Fruit fly (Drosophila melanogaster) whole organism, embryonic: Measurements from ENCODE around the gene CG31122.

Experiments used
- Atf6 ChIP-seq: fragments of 200-800 bp; sonication (Bioruptor generic); IDR thresholded peaks from 2 replicates; pipeline ENCODE4 v1.3.6; 2022; ENCODE audit warnings: missing biosample characterization, missing genetic modification characterization
- CG10147 ChIP-seq: fragments of 200-800 bp; sonication (Bioruptor generic); optimal IDR thresholded peaks from 2 replicates; lab custom pipeline; 2019; ENCODE audit warnings: missing biosample characterization, mild to moderate bottlenecking, missing genetic modification characterization, moderate library complexity
- CG11085 ChIP-seq: fragments of 200-800 bp; sonication (Bioruptor generic); IDR thresholded peaks from 2 replicates; pipeline ENCODE4 v1.3.6; 2022; ENCODE audit warnings: missing biosample characterization, missing genetic modification characterization
- CG11560 ChIP-seq: fragments of 200-800 bp; sonication (Bioruptor generic); IDR thresholded peaks from 3 replicates; pipeline ENCODE4 v1.3.6; 2022; ENCODE audit warnings: missing biosample characterization, missing genetic modification characterization
- CG14860 ChIP-seq: fragments of 200-800 bp; sonication (Bioruptor generic); IDR thresholded peaks from 3 replicates; pipeline ENCODE4 v1.3.6; 2022; ENCODE audit warnings: missing biosample characterization, missing genetic modification characterization; ENCODE audit not compliant: partially characterized antibody
- CG1602 ChIP-seq: fragments of 200-800 bp; sonication (Bioruptor generic); optimal IDR thresholded peaks from 3 replicates; lab custom pipeline; 2016; ENCODE audit warnings: missing biosample characterization, missing genetic modification characterization
- CG16779 ChIP-seq: fragments of 200-800 bp; sonication (Bioruptor generic); IDR thresholded peaks from 2 replicates; pipeline ENCODE4 v1.3.6; 2022; ENCODE audit warnings: missing biosample characterization, missing genetic modification characterization
- CG17568 ChIP-seq: fragments of 200-800 bp; sonication (Bioruptor generic); optimal IDR thresholded peaks from 2 replicates; lab custom pipeline; 2018; ENCODE audit warnings: missing biosample characterization, mild to moderate bottlenecking, missing genetic modification characterization, moderate library complexity
- CG17802 ChIP-seq: fragments of 200-800 bp; sonication (Bioruptor generic); optimal IDR thresholded peaks from 2 replicates; lab custom pipeline; 2018; ENCODE audit warnings: missing biosample characterization, mild to moderate bottlenecking, missing genetic modification characterization, moderate library complexity
- CG2129 ChIP-seq: fragments of 200-800 bp; sonication (Bioruptor generic); IDR thresholded peaks from 2 replicates; pipeline ENCODE4 v1.3.6; 2022; ENCODE audit warnings: missing biosample characterization, missing genetic modification characterization; ENCODE audit not compliant: partially characterized antibody
- CG32532 ChIP-seq: fragments of 200-800 bp; sonication (Bioruptor generic); IDR thresholded peaks from 2 replicates; pipeline ENCODE4 v1.3.6; 2022; ENCODE audit warnings: missing biosample characterization, missing genetic modification characterization
- CG3407 ChIP-seq: fragments of 200-800 bp; sonication (Bioruptor generic); optimal IDR thresholded peaks from 2 replicates; lab custom pipeline; 2018; ENCODE audit warnings: missing biosample characterization, mild to moderate bottlenecking, missing genetic modification characterization
- CG42726 ChIP-seq: fragments of 200-800 bp; sonication (Bioruptor generic); IDR thresholded peaks from 2 replicates; pipeline ENCODE4 v1.3.6; 2022; ENCODE audit warnings: missing biosample characterization, missing genetic modification characterization; ENCODE audit not compliant: partially characterized antibody
- CG4404 ChIP-seq: fragments of 200-800 bp; sonication (Bioruptor generic); IDR thresholded peaks from 2 replicates; pipeline ENCODE4 v1.3.6; 2022; ENCODE audit warnings: missing biosample characterization, missing genetic modification characterization
- CG5245 ChIP-seq: fragments of 200-800 bp; sonication (Bioruptor generic); optimal IDR thresholded peaks from 3 replicates; lab custom pipeline; 2016; ENCODE audit warnings: missing biosample characterization, missing genetic modification characterization
- CG6175 ChIP-seq: fragments of 200-800 bp; sonication (Bioruptor generic); IDR thresholded peaks from 3 replicates; pipeline ENCODE4 v1.3.6; 2022; ENCODE audit warnings: missing biosample characterization, missing genetic modification characterization
- CG6272 ChIP-seq: fragments of 200-800 bp; sonication (Bioruptor generic); IDR thresholded peaks from 2 replicates; pipeline ENCODE4 v1.3.6; 2022; ENCODE audit warnings: missing biosample characterization, missing genetic modification characterization
- CG7372 ChIP-seq: fragments of 200-800 bp; sonication (Bioruptor generic); IDR thresholded peaks from 2 replicates; pipeline ENCODE4 v1.3.6; 2022; ENCODE audit warnings: missing biosample characterization, missing genetic modification characterization
- CG8281 ChIP-seq: fragments of 200-800 bp; sonication (Bioruptor generic); optimal IDR thresholded peaks from 2 replicates; lab custom pipeline; 2018; ENCODE audit warnings: missing biosample characterization, mild to moderate bottlenecking, missing genetic modification characterization, moderate library complexity
- CG8388 ChIP-seq: fragments of 200-800 bp; sonication (Bioruptor generic); optimal IDR thresholded peaks from 2 replicates; lab custom pipeline; 2019; ENCODE audit warnings: missing biosample characterization, mild to moderate bottlenecking, missing genetic modification characterization, moderate library complexity
- CG9215 ChIP-seq: fragments of 200-800 bp; sonication (Bioruptor generic); IDR thresholded peaks from 2 replicates; pipeline ENCODE4 v1.3.6; 2022; ENCODE audit warnings: missing biosample characterization, missing genetic modification characterization
- CHES-1-like ChIP-seq: fragments of 200-800 bp; sonication (Bioruptor generic); optimal IDR thresholded peaks from 2 replicates; lab custom pipeline; 2016; ENCODE audit warnings: missing biosample characterization, missing genetic modification characterization
- D ChIP-seq, 2 experiments: fragments of 200-800 bp in 1 of 2; fragments of >200 bp in 1 of 2; sonication (Bioruptor generic) in 1 of 2; optimal IDR thresholded peaks; 2 replicates in 1 of 2; 3 replicates in 1 of 2; lab custom pipeline; 2017; ENCODE audit warnings: mild to moderate bottlenecking in 1 of 2, missing biosample characterization in 1 of 2, missing genetic modification characterization in 1 of 2, missing genetic modification reagents in 1 of 2
- Dek ChIP-seq: fragments of 200-800 bp; sonication (Bioruptor generic); optimal IDR thresholded peaks from 3 replicates; lab custom pipeline; 2019; ENCODE audit warnings: missing biosample characterization, mild to moderate bottlenecking, missing genetic modification characterization, moderate library complexity
- Dll ChIP-seq: fragments of 200-800 bp; sonication (Bioruptor generic); IDR thresholded peaks from 4 replicates; pipeline ENCODE4 v1.3.6; 2022; ENCODE audit warnings: missing biosample characterization, missing genetic modification characterization; ENCODE audit not compliant: partially characterized antibody
- Doc3 ChIP-seq: fragments of 200-800 bp; sonication (Bioruptor generic); IDR thresholded peaks from 3 replicates; pipeline ENCODE4 v1.3.6; 2022; ENCODE audit warnings: missing biosample characterization, missing genetic modification characterization; ENCODE audit not compliant: partially characterized antibody
- Dp ChIP-seq: fragments of 200-800 bp; sonication (Bioruptor generic); optimal IDR thresholded peaks from 2 replicates; lab custom pipeline; 2018; ENCODE audit warnings: missing biosample characterization, mild to moderate bottlenecking, missing genetic modification characterization, moderate library complexity
- Lim3 ChIP-seq: fragments of 200-800 bp; sonication (Bioruptor generic); IDR thresholded peaks from 2 replicates; pipeline ENCODE4 v1.3.6; 2022; ENCODE audit warnings: missing biosample characterization, missing genetic modification characterization
- Max ChIP-seq: fragments of 200-800 bp; sonication (Bioruptor generic); optimal IDR thresholded peaks from 2 replicates; lab custom pipeline; 2016; ENCODE audit warnings: missing biosample characterization, mild to moderate bottlenecking, missing genetic modification characterization
- Meics ChIP-seq: fragments of 200-800 bp; sonication (Bioruptor generic); optimal IDR thresholded peaks from 2 replicates; lab custom pipeline; 2017; ENCODE audit warnings: missing biosample characterization, mild to moderate bottlenecking, missing genetic modification characterization
- Myb ChIP-seq: fragments of 200-800 bp; sonication (Bioruptor generic); optimal IDR thresholded peaks from 2 replicates; lab custom pipeline; 2016; ENCODE audit warnings: missing biosample characterization, missing genetic modification characterization
- Nf-YA ChIP-seq: fragments of 200-800 bp; sonication (Bioruptor generic); IDR thresholded peaks from 2 replicates; pipeline ENCODE4 v1.3.6; 2022; ENCODE audit warnings: missing biosample characterization, missing genetic modification characterization
- Opbp ChIP-seq: fragments of 200-800 bp; sonication (Bioruptor generic); IDR thresholded peaks from 3 replicates; pipeline ENCODE4 v1.3.6; 2022; ENCODE audit warnings: missing biosample characterization, missing genetic modification characterization; ENCODE audit not compliant: partially characterized antibody
- Pdp1 ChIP-seq, 2 experiments: fragments of 200-800 bp; sonication (Bioruptor generic); optimal IDR thresholded peaks; 3 replicates each; lab custom pipeline; 2016; ENCODE audit warnings: missing biosample characterization in 2 of 2, missing genetic modification characterization in 2 of 2, mild to moderate bottlenecking in 1 of 2, moderate library complexity in 1 of 2
- Rx ChIP-seq: fragments of 200-800 bp; sonication (Bioruptor generic); IDR thresholded peaks from 2 replicates; pipeline ENCODE4 v1.3.6; 2022; ENCODE audit warnings: missing biosample characterization, missing genetic modification characterization
- Usf ChIP-seq: fragments of 200-800 bp; sonication (Bioruptor generic); optimal IDR thresholded peaks from 2 replicates; lab custom pipeline; 2017; ENCODE audit warnings: missing genotype, missing biosample characterization, missing genetic modification characterization
- ab ChIP-seq: fragments of 200-800 bp; sonication (Bioruptor generic); optimal IDR thresholded peaks from 2 replicates; lab custom pipeline; 2016; ENCODE audit warnings: missing biosample characterization, missing genetic modification characterization
- btn ChIP-seq: fragments of 200-800 bp; sonication (Bioruptor generic); optimal IDR thresholded peaks from 2 replicates; lab custom pipeline; 2016; ENCODE audit warnings: missing biosample characterization, missing genetic modification characterization
- chn ChIP-seq: fragments of 200-800 bp; sonication (Bioruptor generic); optimal IDR thresholded peaks from 2 replicates; lab custom pipeline; 2016; ENCODE audit warnings: missing biosample characterization, missing genetic modification characterization
- dm ChIP-seq: fragments of 200-800 bp; sonication (Bioruptor generic); optimal IDR thresholded peaks from 3 replicates; lab custom pipeline; 2016; ENCODE audit warnings: missing biosample characterization, missing genetic modification characterization
- dmrt11E ChIP-seq: fragments of 200-800 bp; sonication (Bioruptor generic); optimal IDR thresholded peaks from 3 replicates; lab custom pipeline; 2018; ENCODE audit warnings: missing biosample characterization, mild to moderate bottlenecking, missing genetic modification characterization, moderate library complexity
- fd64A ChIP-seq: fragments of 200-800 bp; sonication (Bioruptor generic); optimal IDR thresholded peaks from 3 replicates; lab custom pipeline; 2018; ENCODE audit warnings: missing biosample characterization, mild to moderate bottlenecking, missing genetic modification characterization
- hbn ChIP-seq: fragments of 200-800 bp; sonication (Bioruptor generic); IDR thresholded peaks from 2 replicates; pipeline ENCODE4 v1.3.6; 2022; ENCODE audit warnings: missing biosample characterization, missing genetic modification characterization; ENCODE audit not compliant: partially characterized antibody
- knrl ChIP-seq: fragments of 200-800 bp; sonication (Bioruptor generic); IDR thresholded peaks from 3 replicates; pipeline ENCODE4 v1.3.6; 2022; ENCODE audit warnings: missing biosample characterization, missing genetic modification characterization; ENCODE audit not compliant: partially characterized antibody
- lbe ChIP-seq: fragments of 200-800 bp; sonication (Bioruptor generic); optimal IDR thresholded peaks from 2 replicates; lab custom pipeline; 2016; ENCODE audit warnings: missing biosample characterization, mild to moderate bottlenecking, missing genetic modification characterization
- p53 ChIP-seq: fragments of 200-800 bp; sonication (Bioruptor generic); optimal IDR thresholded peaks from 2 replicates; lab custom pipeline; 2016; ENCODE audit warnings: missing biosample characterization, missing genetic modification characterization
- peb ChIP-seq: fragments of 200-800 bp; sonication (Bioruptor generic); IDR thresholded peaks from 2 replicates; pipeline ENCODE4 v1.3.6; 2022; ENCODE audit warnings: missing biosample characterization, missing genetic modification characterization
- pnt ChIP-seq: fragments of 200-800 bp; sonication (Bioruptor generic); optimal IDR thresholded peaks from 3 replicates; lab custom pipeline; 2016; ENCODE audit warnings: missing biosample characterization, missing genetic modification characterization
- sd ChIP-seq: fragments of 200-800 bp; sonication (Bioruptor generic); optimal IDR thresholded peaks from 3 replicates; lab custom pipeline; 2018; ENCODE audit warnings: missing biosample characterization, mild to moderate bottlenecking, missing genetic modification characterization, moderate library complexity
- shn ChIP-seq: fragments of 200-800 bp; sonication (Bioruptor generic); optimal IDR thresholded peaks from 3 replicates; lab custom pipeline; 2016; ENCODE audit warnings: missing biosample characterization, missing genetic modification characterization
- tgo ChIP-seq: fragments of 200-800 bp; sonication (Bioruptor generic); IDR thresholded peaks from 3 replicates; pipeline ENCODE4 v1.3.6; 2022; ENCODE audit warnings: missing biosample characterization, missing genetic modification characterization

Gene CG31122

DNA sequence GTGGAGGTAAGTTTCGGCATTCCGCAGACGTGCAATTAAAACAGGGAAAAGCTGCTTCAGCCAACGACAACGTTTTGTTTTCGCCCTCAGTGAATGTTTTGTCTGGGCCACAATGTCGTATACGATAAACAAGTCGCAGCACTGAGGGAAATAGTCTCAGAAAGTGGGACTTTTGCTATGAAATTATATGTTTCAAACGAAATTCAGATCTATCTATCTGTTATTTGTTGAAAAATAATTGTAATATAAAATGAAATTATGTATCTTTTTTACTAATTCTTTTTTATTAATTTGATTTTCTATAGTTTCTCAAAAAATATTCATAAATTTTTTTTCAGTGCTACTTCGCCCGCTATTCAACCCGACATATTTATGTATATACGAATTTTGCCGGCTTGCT lies 19.2 kb downstream of the CG31122 start:
- no peak for TF ChIP-seq dm (GFP tag; lab: Kevin White, UChicago)
- no peak for TF ChIP-seq hbn
- no peak for TF ChIP-seq D (optimal IDR thresholded peaks at IDR 0.05; lab: Kevin White, UChicago)
- no peak for TF ChIP-seq D (GFP tag; optimal IDR thresholded peaks at IDR 0.05; lab: Kevin White, UChicago)
- TF ChIP-seq Dek (tag; lab: Kevin White, UChicago), result peak; percentile 44
- peak; percentile 73 for TF ChIP-seq CG32532 (GFP tag; lab: Robert Waterston, UW)
- no peak for TF ChIP-seq CG11085 (GFP tag; lab: Robert Waterston, UW)
- no peak for TF ChIP-seq CG4404 (GFP tag; lab: Robert Waterston, UW)
- TF ChIP-seq Dll (GFP tag; lab: Robert Waterston, UW), result no peak
- no peak for TF ChIP-seq knrl
- peak; percentile 62; the same call in 1 of the 2 replicates for TF ChIP-seq Atf6 (GFP tag; lab: Robert Waterston, UW)
- no peak for TF ChIP-seq Max (GFP tag; lab: Kevin White, UChicago)
- TF ChIP-seq fd64A, result no peak
- TF ChIP-seq CG3407 (GFP tag; lab: Kevin White, UChicago), result peak; percentile 9
- TF ChIP-seq CG6175 (GFP tag; lab: Robert Waterston, UW), result 0 out of 3 replicates have a peak, but pooled peaks have one; percentile 12
- no peak for TF ChIP-seq p53
- no peak for TF ChIP-seq pnt (GFP tag; lab: Kevin White, UChicago)
- TF ChIP-seq CG17802 (tag; lab: Kevin White, UChicago), result no peak
- TF ChIP-seq ab, result no peak
- TF ChIP-seq CG7372 (GFP tag; lab: Robert Waterston, UW), result no peak
- no peak for TF ChIP-seq peb (GFP tag; lab: Robert Waterston, UW)
- TF ChIP-seq CG1602, result peak; percentile 1
- TF ChIP-seq CG6272 (GFP tag; lab: Robert Waterston, UW), result no peak
- TF ChIP-seq Usf, result peak; percentile 7
- no peak for TF ChIP-seq CG16779 (GFP tag; lab: Robert Waterston, UW)
- TF ChIP-seq tgo (GFP tag; lab: Robert Waterston, UW), result peak; percentile 56
- TF ChIP-seq CG5245 (GFP tag; lab: Kevin White, UChicago), result no peak
- no peak for TF ChIP-seq chn (GFP tag; lab: Kevin White, UChicago)
- no peak for TF ChIP-seq Rx (GFP tag; lab: Robert Waterston, UW)
- TF ChIP-seq CG14860 (GFP tag; lab: Robert Waterston, UW), result no peak
- no peak for TF ChIP-seq sd (tag; lab: Kevin White, UChicago)
- no peak for TF ChIP-seq btn (GFP tag; lab: Kevin White, UChicago)
- peak; percentile 55 for TF ChIP-seq CG8388 (GFP tag; lab: Kevin White, UChicago)
- no peak for TF ChIP-seq Doc3 (GFP tag; lab: Robert Waterston, UW)
- peak; percentile 62 for TF ChIP-seq lbe (GFP tag; lab: Kevin White, UChicago)
- no peak for TF ChIP-seq CG11560 (tag; lab: Robert Waterston, UW)
- TF ChIP-seq CG2129, result no peak
- TF ChIP-seq CG9215 (GFP tag; lab: Robert Waterston, UW), result peak; percentile 45
- TF ChIP-seq Lim3 (GFP tag; lab: Robert Waterston, UW), result no peak
- peak; percentile 54 for TF ChIP-seq Meics (GFP tag; lab: Kevin White, UChicago)
- no peak for TF ChIP-seq CG42726 (GFP tag; lab: Robert Waterston, UW)
- peak; percentile 39 for TF ChIP-seq dmrt11E (tag; lab: Kevin White, UChicago)
- no peak for TF ChIP-seq CG10147 (GFP tag; lab: Kevin White, UChicago)
- TF ChIP-seq Nf-YA, result no peak
- TF ChIP-seq Dp (GFP tag; lab: Kevin White, UChicago), result no peak
- TF ChIP-seq CG8281 (tag; lab: Kevin White, UChicago), result no peak
- TF ChIP-seq CHES-1-like (GFP tag; lab: Kevin White, UChicago), result no peak
- no peak for TF ChIP-seq Pdp1 (GFP tag; optimal IDR thresholded peaks at IDR 0.05; lab: Kevin White, UChicago)
- TF ChIP-seq Opbp, result no peak
- no peak for TF ChIP-seq Myb (GFP tag; lab: Kevin White, UChicago)
- TF ChIP-seq shn, result no peak
- no peak for TF ChIP-seq CG17568
